Fruit fly (Drosophila melanogaster): ENCODE measurements around the gene CG2614.
A peak's percentile ranks its signal among the peaks of the same experiment; 100 is the strongest.

Gene CG2614

dm6 chr2L:20664428-20664827 lies 8.2 kb downstream of the CG2614 start:
- TF ChIP-seq cic (GFP tag; optimal IDR thresholded peaks at IDR 0.05) (no peak), toe (GFP tag; optimal IDR thresholded peaks at IDR 0.05) (no peak), kay (GFP tag; ENCODE audit: borderline replicate concordance) (no peak), Crg-1 (GFP tag; optimal IDR thresholded peaks at IDR 0.05) (no peak), Mnt (GFP tag; optimal IDR thresholded peaks at IDR 0.05) (no peak), CG33017 (tag; optimal IDR thresholded peaks at IDR 0.05) (no peak), CG7045 (GFP tag; optimal IDR thresholded peaks at IDR 0.05) (no peak), pad (GFP tag; optimal IDR thresholded peaks at IDR 0.05) (no peak), CG11617 (GFP tag; optimal IDR thresholded peaks at IDR 0.05) (no peak), CG7101 (tag; optimal IDR thresholded peaks at IDR 0.05) (no peak), ovo (GFP tag; optimal IDR thresholded peaks at IDR 0.05) (no peak)

dm6 chr2L:20671212-20671611 lies 15.0 kb downstream of the CG2614 start:
- TF ChIP-seq ovo (GFP tag; optimal IDR thresholded peaks at IDR 0.05) = no peak
- TF ChIP-seq toe (GFP tag; optimal IDR thresholded peaks at IDR 0.05) = no peak
- no peak for TF ChIP-seq CG11617 (GFP tag; optimal IDR thresholded peaks at IDR 0.05)
- no peak for TF ChIP-seq cnc (optimal IDR thresholded peaks at IDR 0.05)
- TF ChIP-seq cic (GFP tag; optimal IDR thresholded peaks at IDR 0.05) = no peak
- no peak for TF ChIP-seq CG1620 (GFP tag; optimal IDR thresholded peaks at IDR 0.05)
- TF ChIP-seq CG7045 (GFP tag; optimal IDR thresholded peaks at IDR 0.05) = no peak
- TF ChIP-seq CG7101 (tag; optimal IDR thresholded peaks at IDR 0.05) = no peak
- TF ChIP-seq Hr96 (GFP tag; optimal IDR thresholded peaks at IDR 0.05) = no peak

- TF ChIP-seq CG7045 (GFP tag; optimal IDR thresholded peaks at IDR 0.05) (no peak), CG33017 (tag; optimal IDR thresholded peaks at IDR 0.05) (peak; percentile 4), Crg-1 (GFP tag; optimal IDR thresholded peaks at IDR 0.05) (no peak), bab1 (GFP tag; optimal IDR thresholded peaks at IDR 0.05) (no peak), CG11617 (GFP tag; optimal IDR thresholded peaks at IDR 0.05) (no peak), pad (GFP tag; optimal IDR thresholded peaks at IDR 0.05) (no peak), Hr96 (GFP tag; optimal IDR thresholded peaks at IDR 0.05) (peak; percentile 37), CG12768 (GFP tag; optimal IDR thresholded peaks at IDR 0.05) (no peak), toe (GFP tag; optimal IDR thresholded peaks at IDR 0.05) (no peak), CG1620 (GFP tag; optimal IDR thresholded peaks at IDR 0.05) (no peak), CG14711 (tag; optimal IDR thresholded peaks at IDR 0.05) (no peak), cic (GFP tag; optimal IDR thresholded peaks at IDR 0.05) (peak; percentile 100), CG5204 (GFP tag; optimal IDR thresholded peaks at IDR 0.05) (no peak), CG7101 (tag; optimal IDR thresholded peaks at IDR 0.05) (no peak), cnc (optimal IDR thresholded peaks at IDR 0.05) (no peak), Mnt (GFP tag; optimal IDR thresholded peaks at IDR 0.05) (peak; percentile 19), ovo (GFP tag; optimal IDR thresholded peaks at IDR 0.05) (no peak), tj (GFP tag; optimal IDR thresholded peaks at IDR 0.05) (peak; percentile 31), kay (GFP tag; ENCODE audit: borderline replicate concordance) (no peak), Clk (GFP tag; optimal IDR thresholded peaks at IDR 0.05) (no peak)
Observed at dm6 chr2L:20673737-20674461, 17.7 kb downstream of the CG2614 start.

dm6 chr2L:20674718-20675117 lies 18.5 kb downstream of the CG2614 start:
- TF ChIP-seq Clk (GFP tag; optimal IDR thresholded peaks at IDR 0.05) = peak; percentile 54
- TF ChIP-seq CG33017 (tag; optimal IDR thresholded peaks at IDR 0.05) = peak; percentile 59
- no peak for TF ChIP-seq CG1620 (GFP tag; optimal IDR thresholded peaks at IDR 0.05)
- TF ChIP-seq CG12768 (GFP tag; optimal IDR thresholded peaks at IDR 0.05) = peak; percentile 72
- peak; percentile 17 for TF ChIP-seq CG7045 (GFP tag; optimal IDR thresholded peaks at IDR 0.05)
- peak; percentile 68 for TF ChIP-seq CG7101 (tag; optimal IDR thresholded peaks at IDR 0.05)
- TF ChIP-seq CG14711 (tag; optimal IDR thresholded peaks at IDR 0.05) = peak; percentile 49
- no peak for TF ChIP-seq ovo (GFP tag; optimal IDR thresholded peaks at IDR 0.05)
- no peak for TF ChIP-seq bab1 (GFP tag; optimal IDR thresholded peaks at IDR 0.05)
- TF ChIP-seq kay (GFP tag; ENCODE audit: borderline replicate concordance) = no peak
- peak; percentile 7 for TF ChIP-seq Mnt (GFP tag; optimal IDR thresholded peaks at IDR 0.05)
- TF ChIP-seq pad (GFP tag; optimal IDR thresholded peaks at IDR 0.05) = peak; percentile 12
- no peak for TF ChIP-seq Crg-1 (GFP tag; optimal IDR thresholded peaks at IDR 0.05)

dm6 chr2L:20675875-20676274 lies 19.6 kb downstream of the CG2614 start, which contains the start of the genes CG31678 and IKKepsilon:
Gene CG31678, minus strand, starts transcription at chr2L:20675941.
Gene IKKepsilon, plus strand, starts transcription at chr2L:20676045.
- TF ChIP-seq cnc (optimal IDR thresholded peaks at IDR 0.05) = no peak
- peak; percentile 20 for TF ChIP-seq toe (GFP tag; optimal IDR thresholded peaks at IDR 0.05)
- TF ChIP-seq pad (GFP tag; optimal IDR thresholded peaks at IDR 0.05) = peak; percentile 15
- peak; percentile 45 for TF ChIP-seq CG14711 (tag; optimal IDR thresholded peaks at IDR 0.05)
- no peak for TF ChIP-seq CG5204 (GFP tag; optimal IDR thresholded peaks at IDR 0.05)
- TF ChIP-seq CG12768 (GFP tag; optimal IDR thresholded peaks at IDR 0.05) = no peak
- TF ChIP-seq CG33017 (tag; optimal IDR thresholded peaks at IDR 0.05) = peak; percentile 29
- no peak for TF ChIP-seq ovo (GFP tag; optimal IDR thresholded peaks at IDR 0.05)
- peak; percentile 10 for TF ChIP-seq CG1620 (GFP tag; optimal IDR thresholded peaks at IDR 0.05)
- peak; percentile 13 for TF ChIP-seq CG7045 (GFP tag; optimal IDR thresholded peaks at IDR 0.05)
- TF ChIP-seq Mnt (GFP tag; optimal IDR thresholded peaks at IDR 0.05) = peak; percentile 46
- peak; percentile 64 for TF ChIP-seq kay (GFP tag; ENCODE audit: borderline replicate concordance)
- TF ChIP-seq tj (GFP tag; optimal IDR thresholded peaks at IDR 0.05) = peak; percentile 21
- TF ChIP-seq Clk (GFP tag; optimal IDR thresholded peaks at IDR 0.05) = no peak
- no peak for TF ChIP-seq Hr96 (GFP tag; optimal IDR thresholded peaks at IDR 0.05)
- TF ChIP-seq Crg-1 (GFP tag; optimal IDR thresholded peaks at IDR 0.05) = peak; percentile 23
- TF ChIP-seq cic (GFP tag; optimal IDR thresholded peaks at IDR 0.05) = peak; percentile 47
- peak; percentile 58 for TF ChIP-seq bab1 (GFP tag; optimal IDR thresholded peaks at IDR 0.05)
- TF ChIP-seq CG11617 (GFP tag; optimal IDR thresholded peaks at IDR 0.05) = peak; percentile 23
- peak; percentile 37 for TF ChIP-seq CG7101 (tag; optimal IDR thresholded peaks at IDR 0.05)

Measured in whole organism, adult.